Fruit fly (Drosophila melanogaster) whole organism, adult: ENCODE measurements around the gene Nprl3.

Experiments used
- CG14711 ChIP-seq: fragments of 200-800 bp; sonication (Bioruptor generic); optimal IDR thresholded peaks from 2 replicates; lab custom pipeline; 2018; ENCODE audit warnings: missing biosample characterization, mild to moderate bottlenecking, missing genetic modification characterization, moderate library complexity
- CG33017 ChIP-seq: fragments of 200-800 bp; sonication (Bioruptor generic); optimal IDR thresholded peaks from 2 replicates; lab custom pipeline; 2018; ENCODE audit warnings: missing biosample characterization, mild to moderate bottlenecking, missing genetic modification characterization, moderate library complexity
- CG5204 ChIP-seq: fragments of 200-800 bp; sonication (Bioruptor generic); optimal IDR thresholded peaks from 2 replicates; lab custom pipeline; 2016; ENCODE audit warnings: missing biosample characterization, missing genetic modification characterization
- CG7045 ChIP-seq: fragments of 200-800 bp; sonication (Bioruptor generic); optimal IDR thresholded peaks from 2 replicates; lab custom pipeline; 2017; ENCODE audit warnings: missing biosample characterization, mild to moderate bottlenecking, missing genetic modification characterization
- CG7101 ChIP-seq: fragments of 200-800 bp; sonication (Bioruptor generic); optimal IDR thresholded peaks from 2 replicates; lab custom pipeline; 2018; ENCODE audit warnings: missing biosample characterization, mild to moderate bottlenecking, missing genetic modification characterization, moderate library complexity
- Mnt ChIP-seq: fragments of 200-800 bp; sonication (Bioruptor generic); optimal IDR thresholded peaks from 2 replicates; lab custom pipeline; 2016; ENCODE audit warnings: missing biosample characterization, mild to moderate bottlenecking, missing genetic modification characterization
- cnc ChIP-seq, 2 experiments: fragments of >200 bp; optimal IDR thresholded peaks; 2 replicates each; lab custom pipeline; 2017

dm6 chr3L:14025736-14026135, 24.1 kb upstream of the Nprl3 start:
- TF ChIP-seq CG33017 (tag; lab: Kevin White, UChicago) (no peak), Mnt (GFP tag; lab: Kevin White, UChicago) (no peak), CG5204 (GFP tag; lab: Kevin White, UChicago) (no peak), CG7101 (tag; lab: Kevin White, UChicago) (no peak), cnc (optimal IDR thresholded peaks at IDR 0.05; lab: Kevin White, UChicago) (no peak), CG7045 (GFP tag; lab: Kevin White, UChicago) (no peak), CG14711 (tag; lab: Kevin White, UChicago) (no peak)
